Worm (Caenorhabditis elegans) whole organism, early embryonic: ENCODE results near the gene F53G2.3.

ENCODE experiments used
- ama-1 ChIP-seq: fragments of 150-350 bp; optimal IDR thresholded peaks from 2 replicates; lab custom pipeline; 2014
- hmbx-1 ChIP-seq: sonication (generic microtip); optimal IDR thresholded peaks from 2 replicates; lab custom pipeline; 2016; ENCODE audit warnings: mild to moderate bottlenecking, missing genetic modification characterization, missing compliant biosample characterization
- sea-1 ChIP-seq: fragments of 200-800 bp; sonication (Bioruptor generic); conservative IDR thresholded peaks from 2 replicates; pipeline ENCODE4 v1.3.6; 2022; ENCODE audit warnings: missing genetic modification characterization, missing compliant biosample characterization
- tbx-11 ChIP-seq: fragments of 200-800 bp; sonication (Bioruptor generic); IDR thresholded peaks from 2 replicates; pipeline ENCODE4 v1.3.6; 2022; ENCODE audit warnings: missing genetic modification characterization, missing compliant biosample characterization

- TF ChIP-seq ama-1 (lab: Kevin White, UChicago) (no peak), hmbx-1 (tag; lab: Kevin White, UChicago) (no peak), tbx-11 (no peak), sea-1 (GFP tag; lab: Robert Waterston, UW) (no peak)
These were observed 43.4 kb upstream of the F53G2.3 start for ce11 chrII:2436757-2437156.
